Worm (Caenorhabditis elegans) whole organism, L4 larva: Measurements from ENCODE around the gene rheb-1.

Experiments
- ama-1 ChIP-seq: fragments of 150-350 bp; optimal IDR thresholded peaks from 2 replicates; lab custom pipeline; 2014; ENCODE audit warnings: inconsistent platforms, mixed read lengths
- ceh-82 ChIP-seq: sonication (generic microtip); optimal IDR thresholded peaks from 2 replicates; lab custom pipeline; 2017; ENCODE audit warnings: missing biosample characterization, missing genetic modification characterization
- dmd-9 ChIP-seq: fragments of 200-800 bp; sonication (Bioruptor generic); IDR thresholded peaks from 2 replicates; pipeline ENCODE4 v1.3.6; 2022; ENCODE audit warnings: missing genetic modification reagents, missing genetic modification characterization, missing compliant biosample characterization
- dve-1 ChIP-seq: sonication (generic microtip); optimal IDR thresholded peaks from 2 replicates; lab custom pipeline; 2017; ENCODE audit warnings: antibody characterized with exemption, mild to moderate bottlenecking, missing genetic modification characterization, missing compliant biosample characterization; ENCODE audit not compliant: insufficient read depth
- hmg-1.1 ChIP-seq: fragments of 200-800 bp; sonication (Bioruptor generic); IDR thresholded peaks from 2 replicates; pipeline ENCODE4 v1.3.6; 2022; ENCODE audit warnings: missing genetic modification reagents, missing genetic modification characterization, missing compliant biosample characterization
- lir-3 ChIP-seq: sonication (generic microtip); optimal IDR thresholded peaks from 2 replicates; lab custom pipeline; 2016; ENCODE audit warnings: mild to moderate bottlenecking, missing genetic modification characterization, missing compliant biosample characterization
- nhr-10 ChIP-seq: fragments of 150-350 bp; optimal IDR thresholded peaks from 2 replicates; lab custom pipeline; 2014; ENCODE audit warnings: missing biosample characterization, missing genetic modification characterization
- tag-97 ChIP-seq: fragments of 200-800 bp; sonication (Bioruptor generic); IDR thresholded peaks from 2 replicates; pipeline ENCODE4 v1.3.6; 2022; ENCODE audit warnings: missing genetic modification characterization, missing compliant biosample characterization
- ztf-11 ChIP-seq: fragments of 150-350 bp; optimal IDR thresholded peaks from 2 replicates; lab custom pipeline; 2014; ENCODE audit warnings: missing biosample characterization, missing genetic modification characterization

DNA sequence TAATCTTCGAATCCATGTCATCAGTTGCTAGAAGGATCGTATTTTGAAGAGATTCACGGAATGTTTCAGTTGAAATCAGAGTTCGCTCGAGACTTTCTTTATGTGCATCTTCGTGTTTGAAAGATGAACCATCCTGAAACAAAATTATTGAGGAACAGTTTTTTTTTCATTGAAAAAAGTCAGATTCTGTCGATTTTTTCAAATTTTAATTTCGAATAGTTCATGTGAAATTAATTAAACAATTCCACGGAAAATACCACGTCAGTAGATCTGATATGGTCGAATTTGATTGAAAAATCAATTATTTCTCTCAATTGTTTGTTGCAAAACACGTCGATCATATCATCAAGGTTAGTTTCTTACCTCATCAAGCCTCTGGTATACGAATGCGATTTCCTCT is 16.4 kb downstream of the rheb-1 start, which contains the start of gene F54C8.1:
- no peak for TF ChIP-seq dmd-9 (GFP tag; lab: Robert Waterston, UW)
- TF ChIP-seq dve-1: no peak
- no peak for TF ChIP-seq ama-1
- TF ChIP-seq ceh-82: no peak
- no peak for TF ChIP-seq ztf-11 (tag; lab: Kevin White, UChicago)
- no peak for TF ChIP-seq lir-3 (tag; lab: Kevin White, UChicago)
- TF ChIP-seq hmg-1.1: no peak
- no peak for TF ChIP-seq tag-97
- no peak for TF ChIP-seq nhr-10 (tag; lab: Kevin White, UChicago)
